Fruit fly (Drosophila melanogaster) whole organism, embryonic: Measurements from ENCODE around the gene mon2.

ENCODE experiments used
- Antp ChIP-seq: fragments of 200-800 bp; sonication (Bioruptor generic); optimal IDR thresholded peaks from 3 replicates; lab custom pipeline; 2016; ENCODE audit warnings: missing biosample characterization, missing genetic modification characterization
- B-H2 ChIP-seq: fragments of 200-800 bp; sonication (Bioruptor generic); optimal IDR thresholded peaks from 2 replicates; lab custom pipeline; 2018; ENCODE audit warnings: missing biosample characterization, mild to moderate bottlenecking, missing genetic modification characterization
- CG10431 ChIP-seq: fragments of 200-800 bp; sonication (Bioruptor generic); optimal IDR thresholded peaks from 3 replicates; lab custom pipeline; 2018; ENCODE audit warnings: missing biosample characterization, mild to moderate bottlenecking, missing genetic modification characterization
- CG12071 ChIP-seq: fragments of 200-800 bp; sonication (Bioruptor generic); optimal IDR thresholded peaks from 3 replicates; lab custom pipeline; 2018; ENCODE audit warnings: missing biosample characterization, mild to moderate bottlenecking, missing genetic modification characterization
- CG13894 ChIP-seq: fragments of 200-800 bp; sonication (Bioruptor generic); optimal IDR thresholded peaks from 3 replicates; lab custom pipeline; 2018; ENCODE audit warnings: missing biosample characterization, mild to moderate bottlenecking, missing genetic modification characterization, moderate library complexity
- CG14014 ChIP-seq: fragments of 200-800 bp; sonication (Bioruptor generic); IDR thresholded peaks from 2 replicates; pipeline ENCODE4 v1.3.6; 2022; ENCODE audit warnings: missing biosample characterization, missing genetic modification characterization
- CG15514 ChIP-seq: fragments of 200-800 bp; sonication (Bioruptor generic); optimal IDR thresholded peaks from 3 replicates; lab custom pipeline; 2017; ENCODE audit warnings: missing biosample characterization, missing genetic modification characterization, mild to moderate bottlenecking, moderate library complexity, missing genetic modification reagents
- CG15696 ChIP-seq: fragments of 200-800 bp; sonication (Bioruptor generic); optimal IDR thresholded peaks from 2 replicates; lab custom pipeline; 2019; ENCODE audit warnings: missing biosample characterization, mild to moderate bottlenecking, missing genetic modification characterization, moderate library complexity
- CG16813 ChIP-seq: fragments of 200-800 bp; sonication (Bioruptor generic); IDR thresholded peaks from 3 replicates; pipeline ENCODE4 v1.3.6; 2022; ENCODE audit warnings: missing biosample characterization, missing genetic modification characterization; ENCODE audit not compliant: partially characterized antibody
- CG17186 ChIP-seq: fragments of 200-800 bp; sonication (Bioruptor generic); optimal IDR thresholded peaks from 3 replicates; lab custom pipeline; 2017; ENCODE audit warnings: missing biosample characterization, missing genetic modification reagents, missing genetic modification characterization
- CG17912 ChIP-seq: fragments of 200-800 bp; sonication (Bioruptor generic); optimal IDR thresholded peaks from 2 replicates; lab custom pipeline; 2018; ENCODE audit warnings: missing biosample characterization, mild to moderate bottlenecking, missing genetic modification characterization
- CG34376 ChIP-seq: fragments of 200-800 bp; sonication (Bioruptor generic); optimal IDR thresholded peaks from 2 replicates; lab custom pipeline; 2018; ENCODE audit warnings: missing biosample characterization, mild to moderate bottlenecking, missing genetic modification characterization
- CG3995 ChIP-seq: fragments of 200-800 bp; sonication (Bioruptor generic); optimal IDR thresholded peaks from 3 replicates; lab custom pipeline; 2016; ENCODE audit warnings: missing biosample characterization, missing genetic modification characterization
- CG4328 ChIP-seq: fragments of 200-800 bp; sonication (Bioruptor generic); optimal IDR thresholded peaks from 3 replicates; lab custom pipeline; 2017; ENCODE audit warnings: missing biosample characterization, missing genetic modification reagents, missing genetic modification characterization
- CG4360 ChIP-seq: fragments of 200-800 bp; sonication (Bioruptor generic); IDR thresholded peaks from 2 replicates; pipeline ENCODE4 v1.3.6; 2022; ENCODE audit warnings: missing biosample characterization, missing genetic modification characterization
- CG4707 ChIP-seq: fragments of 200-800 bp; sonication (Bioruptor generic); optimal IDR thresholded peaks from 2 replicates; lab custom pipeline; 2018; ENCODE audit warnings: missing biosample characterization, mild to moderate bottlenecking, missing genetic modification characterization, moderate library complexity
- CG6683 ChIP-seq: fragments of 200-800 bp; sonication (Bioruptor generic); optimal IDR thresholded peaks from 2 replicates; lab custom pipeline; 2017; ENCODE audit warnings: missing biosample characterization, mild to moderate bottlenecking, missing genetic modification characterization, missing genetic modification reagents
- CG8944 ChIP-seq: fragments of 200-800 bp; sonication (Bioruptor generic); optimal IDR thresholded peaks from 3 replicates; lab custom pipeline; 2016; ENCODE audit warnings: missing biosample characterization, missing genetic modification characterization
- CG9609 ChIP-seq: fragments of 200-800 bp; sonication (Bioruptor generic); optimal IDR thresholded peaks from 3 replicates; lab custom pipeline; 2016; ENCODE audit warnings: missing biosample characterization, missing genetic modification characterization
- CHES-1-like ChIP-seq: fragments of 200-800 bp; sonication (Bioruptor generic); optimal IDR thresholded peaks from 2 replicates; lab custom pipeline; 2016; ENCODE audit warnings: missing biosample characterization, missing genetic modification characterization
- Deaf1 ChIP-seq: fragments of 200-800 bp; optimal IDR thresholded peaks from 3 replicates; lab custom pipeline; 2019; ENCODE audit warnings: missing biosample characterization, mild to moderate bottlenecking, missing genetic modification characterization, moderate library complexity
- Doc3 ChIP-seq: fragments of 200-800 bp; sonication (Bioruptor generic); IDR thresholded peaks from 3 replicates; pipeline ENCODE4 v1.3.6; 2022; ENCODE audit warnings: missing biosample characterization, missing genetic modification characterization; ENCODE audit not compliant: partially characterized antibody
- Hsf ChIP-seq: fragments of 200-800 bp; sonication (Bioruptor generic); optimal IDR thresholded peaks from 3 replicates; lab custom pipeline; 2016; ENCODE audit warnings: missing biosample characterization, missing genetic modification characterization
- Lhr ChIP-seq: fragments of 200-800 bp; sonication (Bioruptor generic); optimal IDR thresholded peaks from 3 replicates; lab custom pipeline; 2017; ENCODE audit warnings: mild to moderate bottlenecking, missing biosample characterization, missing genetic modification reagents, missing genetic modification characterization
- MBD-R2 ChIP-seq: fragments of 200-800 bp; sonication (Bioruptor generic); IDR thresholded peaks from 2 replicates; pipeline ENCODE4 v1.3.6; 2022; ENCODE audit warnings: missing biosample characterization, missing genetic modification characterization
- NFAT ChIP-seq: fragments of 200-800 bp; sonication (Bioruptor generic); IDR thresholded peaks from 2 replicates; pipeline ENCODE4 v1.3.6; 2022; ENCODE audit warnings: missing biosample characterization, missing genetic modification characterization
- Ptx1 ChIP-seq: fragments of 200-800 bp; sonication (Bioruptor generic); IDR thresholded peaks from 2 replicates; pipeline ENCODE4 v1.3.6; 2022; ENCODE audit warnings: missing biosample characterization, missing genetic modification characterization
- Sox102F ChIP-seq: fragments of 200-800 bp; sonication (Bioruptor generic); optimal IDR thresholded peaks from 2 replicates; lab custom pipeline; 2018; ENCODE audit warnings: missing biosample characterization, mild to moderate bottlenecking, missing genetic modification characterization, moderate library complexity
- Sry-β ChIP-seq: fragments of 200-800 bp; sonication (Bioruptor generic); optimal IDR thresholded peaks from 2 replicates; lab custom pipeline; 2018; ENCODE audit warnings: missing biosample characterization, mild to moderate bottlenecking, missing genetic modification characterization, moderate library complexity
- Tbp ChIP-seq: fragments of >200 bp; optimal IDR thresholded peaks from 2 replicates; lab custom pipeline; 2018; ENCODE audit warnings: missing biosample characterization, missing genetic modification characterization
- YL-1 ChIP-seq: fragments of 200-800 bp; sonication (Bioruptor generic); optimal IDR thresholded peaks from 3 replicates; lab custom pipeline; 2017; ENCODE audit warnings: missing biosample characterization, mild to moderate bottlenecking, missing genetic modification characterization
- bab2 ChIP-seq: fragments of 200-800 bp; sonication (Bioruptor generic); optimal IDR thresholded peaks from 2 replicates; lab custom pipeline; 2016; ENCODE audit warnings: missing biosample characterization, missing genetic modification characterization
- bigmax ChIP-seq: fragments of 200-800 bp; sonication (Bioruptor generic); optimal IDR thresholded peaks from 2 replicates; lab custom pipeline; 2018; ENCODE audit warnings: missing biosample characterization, mild to moderate bottlenecking, missing genetic modification characterization
- cad ChIP-seq: fragments of >200 bp; optimal IDR thresholded peaks from 2 replicates; lab custom pipeline; 2017; ENCODE audit warnings: missing biosample characterization, missing genetic modification characterization
- ci ChIP-seq: fragments of 200-800 bp; sonication (Bioruptor generic); IDR thresholded peaks from 3 replicates; pipeline ENCODE4 v1.3.6; 2022; ENCODE audit warnings: missing biosample characterization, missing genetic modification characterization
- dati ChIP-seq: fragments of 200-800 bp; sonication (Bioruptor generic); IDR thresholded peaks from 2 replicates; pipeline ENCODE4 v1.3.6; 2022; ENCODE audit warnings: missing biosample characterization, missing genetic modification characterization
- dmrt99B ChIP-seq: fragments of 200-800 bp; sonication (Bioruptor generic); optimal IDR thresholded peaks from 2 replicates; lab custom pipeline; 2018; ENCODE audit warnings: missing biosample characterization, mild to moderate bottlenecking, missing genetic modification characterization, moderate library complexity
- dysf ChIP-seq: fragments of 200-800 bp; sonication (Bioruptor generic); IDR thresholded peaks from 3 replicates; pipeline ENCODE4 v1.3.6; 2022; ENCODE audit warnings: missing biosample characterization, missing genetic modification characterization
- ems ChIP-seq: fragments of 200-800 bp; sonication (Bioruptor generic); optimal IDR thresholded peaks from 3 replicates; lab custom pipeline; 2016; ENCODE audit warnings: missing biosample characterization, missing genetic modification characterization
- fd102C ChIP-seq: fragments of 200-800 bp; sonication (Bioruptor generic); optimal IDR thresholded peaks from 2 replicates; lab custom pipeline; 2018; ENCODE audit warnings: missing biosample characterization, mild to moderate bottlenecking, missing genetic modification characterization, moderate library complexity
- gcm ChIP-seq: fragments of 200-800 bp; sonication (Bioruptor generic); optimal IDR thresholded peaks from 2 replicates; lab custom pipeline; 2019; ENCODE audit warnings: missing biosample characterization, mild to moderate bottlenecking, missing genetic modification characterization, moderate library complexity
- inv ChIP-seq: fragments of 200-800 bp; sonication (Bioruptor generic); IDR thresholded peaks from 2 replicates; pipeline ENCODE4 v1.3.6; 2022; ENCODE audit warnings: missing biosample characterization, missing genetic modification characterization; ENCODE audit not compliant: partially characterized antibody
- kah ChIP-seq: fragments of 200-800 bp; sonication (Bioruptor generic); optimal IDR thresholded peaks from 2 replicates; lab custom pipeline; 2018; ENCODE audit warnings: missing biosample characterization, mild to moderate bottlenecking, missing genetic modification characterization
- nerfin-1 ChIP-seq: fragments of 200-800 bp; sonication (Bioruptor generic); optimal IDR thresholded peaks from 3 replicates; lab custom pipeline; 2019; ENCODE audit warnings: missing biosample characterization, mild to moderate bottlenecking, missing genetic modification characterization, moderate library complexity
- psq ChIP-seq: fragments of 200-800 bp; sonication (Bioruptor generic); optimal IDR thresholded peaks from 2 replicates; lab custom pipeline; 2017; ENCODE audit warnings: missing biosample characterization, missing genetic modification characterization
- ranshi ChIP-seq: fragments of 200-800 bp; sonication (Bioruptor generic); IDR thresholded peaks from 2 replicates; pipeline ENCODE4 v1.3.6; 2022; ENCODE audit warnings: missing biosample characterization, missing genetic modification characterization
- salm ChIP-seq: fragments of 200-800 bp; sonication (Bioruptor generic); optimal IDR thresholded peaks from 2 replicates; lab custom pipeline; 2018; ENCODE audit warnings: missing biosample characterization, mild to moderate bottlenecking, missing genetic modification characterization
- sim ChIP-seq: fragments of 200-800 bp; sonication (Bioruptor generic); IDR thresholded peaks from 2 replicates; pipeline ENCODE4 v1.3.6; 2022; ENCODE audit warnings: missing biosample characterization, missing genetic modification characterization
- trh ChIP-seq: fragments of 200-800 bp; sonication (Bioruptor generic); optimal IDR thresholded peaks from 2 replicates; lab custom pipeline; 2016; ENCODE audit warnings: missing biosample characterization, missing genetic modification characterization
- twi ChIP-seq: fragments of 200-800 bp; optimal IDR thresholded peaks from 2 replicates; lab custom pipeline; 2019; ENCODE audit warnings: missing biosample characterization, mild to moderate bottlenecking, missing genetic modification characterization, moderate library complexity
- unpg ChIP-seq: fragments of 200-800 bp; sonication (Bioruptor generic); optimal IDR thresholded peaks from 3 replicates; lab custom pipeline; 2018; ENCODE audit warnings: missing biosample characterization, mild to moderate bottlenecking, missing genetic modification characterization, moderate library complexity
- wek ChIP-seq: fragments of 200-800 bp; sonication (Bioruptor generic); optimal IDR thresholded peaks from 3 replicates; lab custom pipeline; 2018; ENCODE audit warnings: missing biosample characterization, mild to moderate bottlenecking, missing genetic modification characterization, moderate library complexity

The mon2 gene

DNA sequence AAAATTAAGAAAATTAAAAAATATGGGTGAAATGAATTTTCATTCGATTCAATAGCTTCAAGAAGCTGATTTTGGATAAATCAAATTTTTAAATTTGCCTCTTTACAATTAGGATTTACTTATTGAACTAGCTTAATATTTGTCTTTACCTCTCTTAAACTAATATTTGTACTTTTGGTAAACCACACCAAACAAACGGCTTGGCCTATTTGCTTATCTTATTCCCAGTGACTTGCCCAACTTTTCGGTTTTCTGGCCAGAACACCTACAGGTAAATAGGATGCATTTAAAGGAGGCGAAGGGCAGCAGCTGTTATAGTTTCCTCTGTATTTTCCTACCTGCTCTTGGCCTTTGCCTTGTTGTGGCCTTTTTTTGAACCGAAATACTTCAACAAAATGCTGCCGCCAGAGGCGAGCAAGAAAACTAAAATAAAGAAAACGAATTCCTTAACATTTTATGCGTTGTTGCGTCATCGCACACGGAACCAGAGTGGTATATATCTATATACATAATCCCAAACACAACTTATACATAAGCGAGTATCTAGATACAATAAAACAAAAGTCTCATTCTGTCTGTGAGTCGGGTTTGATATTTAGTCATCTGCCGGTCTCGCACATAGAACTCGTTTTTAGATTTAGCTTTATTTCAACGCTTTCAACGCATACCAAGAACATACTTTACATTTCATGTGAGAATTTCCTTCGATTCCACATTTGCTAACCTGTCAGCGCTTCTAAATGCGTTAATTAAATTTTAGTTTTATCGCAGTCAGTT is 42.2 kb upstream of the mon2 start (continued):
- TF ChIP-seq Lhr (GFP tag; lab: Kevin White, UChicago) (no peak), CG13894 (peak; percentile 77), CG16813 (GFP tag; lab: Robert Waterston, UW) (no peak), CG4707 (no peak), CG3995 (no peak), CG15696 (tag; lab: Kevin White, UChicago) (peak; percentile 74), cad (GFP tag; lab: Kevin White, UChicago) (no peak), MBD-R2 (GFP tag; lab: Robert Waterston, UW) (no peak), CG6683 (GFP tag; lab: Kevin White, UChicago) (no peak), ems (no peak), gcm (GFP tag; lab: Kevin White, UChicago) (no peak), unpg (GFP tag; lab: Kevin White, UChicago) (peak; percentile 13), CHES-1-like (GFP tag; lab: Kevin White, UChicago) (no peak), Sry-β (GFP tag; lab: Kevin White, UChicago) (no peak), Ptx1 (GFP tag; lab: Robert Waterston, UW) (no peak), B-H2 (GFP tag; lab: Kevin White, UChicago) (no peak), dysf (no peak), dati (GFP tag; lab: Robert Waterston, UW) (no peak), twi (tag; lab: Kevin White, UChicago) (no peak), CG14014 (GFP tag; lab: Robert Waterston, UW) (0 out of 2 replicates have a peak, but pooled peaks have one; percentile 12), ci (GFP tag; lab: Robert Waterston, UW) (no peak), NFAT (GFP tag; lab: Robert Waterston, UW) (no peak), psq (no peak), CG17912 (GFP tag; lab: Kevin White, UChicago) (no peak), wek (GFP tag; lab: Kevin White, UChicago) (no peak), Hsf (GFP tag; lab: Kevin White, UChicago) (no peak), CG10431 (no peak), sim (no peak), CG15514 (GFP tag; lab: Kevin White, UChicago) (no peak), CG34376 (GFP tag; lab: Kevin White, UChicago) (no peak), kah (GFP tag; lab: Kevin White, UChicago) (no peak), dmrt99B (tag; lab: Kevin White, UChicago) (no peak), inv (no peak), CG17186 (no peak), YL-1 (GFP tag; lab: Kevin White, UChicago) (no peak), trh (no peak)

DNA sequence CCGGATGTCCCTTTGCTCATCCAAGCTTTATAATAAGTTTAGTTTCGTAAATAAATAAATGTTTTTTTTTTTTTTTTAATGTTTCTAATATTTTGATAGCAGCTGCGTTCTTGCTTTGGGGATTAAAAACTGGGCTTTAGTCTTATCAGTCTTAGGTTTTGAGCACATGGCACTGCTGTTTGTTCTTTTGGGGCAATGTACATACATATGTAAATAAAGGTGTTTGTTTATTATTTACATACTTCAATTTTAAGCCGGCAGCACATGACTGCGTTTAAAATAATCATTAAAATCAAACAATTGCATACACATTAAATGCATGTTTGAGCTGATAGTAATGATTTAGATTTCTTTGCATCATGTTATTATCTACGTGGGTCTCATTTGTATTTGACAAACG is 40.4 kb upstream of the mon2 start:
- TF ChIP-seq Sox102F = peak; percentile 84
- TF ChIP-seq CG4360 = peak; percentile 69
- TF ChIP-seq fd102C (GFP tag; lab: Kevin White, UChicago) = peak; percentile 89
- TF ChIP-seq CG8944 (GFP tag; lab: Kevin White, UChicago) = peak; percentile 61
- TF ChIP-seq ranshi = peak; percentile 57; the same call in 1 of the 2 replicates
- TF ChIP-seq nerfin-1 (tag; lab: Kevin White, UChicago) = peak; percentile 78
- peak; percentile 15 for TF ChIP-seq Antp (GFP tag; lab: Kevin White, UChicago)
- TF ChIP-seq Deaf1 (tag; lab: Kevin White, UChicago) = no peak
- no peak for TF ChIP-seq Tbp
- peak; percentile 28 for TF ChIP-seq CG9609 (GFP tag; lab: Kevin White, UChicago)
- TF ChIP-seq salm = peak; percentile 85
- TF ChIP-seq CG4328 (GFP tag; lab: Kevin White, UChicago) = peak; percentile 50
- TF ChIP-seq bab2 (GFP tag; lab: Kevin White, UChicago) = peak; percentile 83
- peak; percentile 88 for TF ChIP-seq CG12071 (GFP tag; lab: Kevin White, UChicago)
- no peak for TF ChIP-seq Doc3 (GFP tag; lab: Robert Waterston, UW)
- TF ChIP-seq bigmax (GFP tag; lab: Kevin White, UChicago) = peak; percentile 39
